Worm (Caenorhabditis elegans) whole organism, late embryonic: ENCODE data around the gene algn-9.
A peak's percentile ranks its signal among the peaks of the same experiment; 100 is the strongest.

ENCODE experiments used
- C08G9.2 ChIP-seq: sonication (generic microtip); optimal IDR thresholded peaks from 2 replicates; lab custom pipeline; 2016; ENCODE audit warnings: mild to moderate bottlenecking, missing genetic modification characterization, moderate library complexity, missing compliant biosample characterization
- F13H6.1 ChIP-seq: sonication (generic microtip); optimal IDR thresholded peaks from 2 replicates; lab custom pipeline; 2016; ENCODE audit warnings: missing genetic modification characterization, missing compliant biosample characterization
- K02D7.2 ChIP-seq: sonication (generic microtip); optimal IDR thresholded peaks from 2 replicates; lab custom pipeline; 2017; ENCODE audit warnings: mild to moderate bottlenecking, missing genetic modification characterization, missing compliant biosample characterization
- T23F11.4 ChIP-seq: fragments of 200-800 bp; sonication (Bioruptor generic); optimal IDR thresholded peaks from 2 replicates; lab custom pipeline; 2018; ENCODE audit warnings: mild to moderate bottlenecking, missing genetic modification characterization, missing compliant biosample characterization
- Y22D7AL.16 ChIP-seq: sonication (generic microtip); optimal IDR thresholded peaks from 2 replicates; lab custom pipeline; 2016; ENCODE audit warnings: missing genetic modification characterization, missing compliant biosample characterization
- ahr-1 ChIP-seq: sonication (generic microtip); optimal IDR thresholded peaks from 2 replicates; lab custom pipeline; 2016; ENCODE audit warnings: missing genetic modification characterization, missing compliant biosample characterization
- ceh-14 ChIP-seq: sonication (generic microtip); optimal IDR thresholded peaks from 2 replicates; lab custom pipeline; 2016; ENCODE audit warnings: missing genotype, missing genetic modification characterization, missing compliant biosample characterization
- ceh-18 ChIP-seq: sonication (generic microtip); optimal IDR thresholded peaks from 2 replicates; lab custom pipeline; 2016; ENCODE audit warnings: missing genetic modification characterization, missing compliant biosample characterization
- ceh-2 ChIP-seq: sonication (generic microtip); optimal IDR thresholded peaks from 2 replicates; lab custom pipeline; 2016; ENCODE audit warnings: missing genotype, missing genetic modification characterization, missing compliant biosample characterization
- ceh-22 ChIP-seq: sonication (generic microtip); optimal IDR thresholded peaks from 2 replicates; lab custom pipeline; 2017; ENCODE audit warnings: missing biosample characterization, missing genetic modification characterization
- ceh-24 ChIP-seq: sonication (generic microtip); optimal IDR thresholded peaks from 2 replicates; lab custom pipeline; 2016; ENCODE audit warnings: mild to moderate bottlenecking, missing genetic modification characterization, missing compliant biosample characterization
- ceh-30 ChIP-seq: fragments of 150-350 bp; optimal IDR thresholded peaks from 2 replicates; lab custom pipeline; 2014; ENCODE audit warnings: missing biosample characterization, missing genetic modification characterization
- ceh-31 ChIP-seq: sonication (generic microtip); optimal IDR thresholded peaks from 2 replicates; lab custom pipeline; 2016; ENCODE audit warnings: missing genetic modification characterization, missing compliant biosample characterization
- ceh-34 ChIP-seq: sonication (generic microtip); optimal IDR thresholded peaks from 2 replicates; lab custom pipeline; 2016; ENCODE audit warnings: mild to moderate bottlenecking, missing genetic modification characterization, missing compliant biosample characterization
- ceh-48 ChIP-seq: sonication (generic microtip); optimal IDR thresholded peaks from 2 replicates; lab custom pipeline; 2016; ENCODE audit warnings: missing genetic modification characterization, inconsistent platforms, missing compliant biosample characterization
- ceh-6 ChIP-seq: fragments of 200-800 bp; sonication (Bioruptor generic); optimal IDR thresholded peaks from 2 replicates; lab custom pipeline; 2018; ENCODE audit warnings: mild to moderate bottlenecking, missing genetic modification characterization, missing compliant biosample characterization
- che-1 ChIP-seq: sonication (generic microtip); optimal IDR thresholded peaks from 2 replicates; lab custom pipeline; 2016; ENCODE audit warnings: mild to moderate bottlenecking, missing genetic modification characterization, missing compliant biosample characterization
- elt-2 ChIP-seq: sonication (generic microtip); optimal IDR thresholded peaks from 2 replicates; lab custom pipeline; 2016; ENCODE audit warnings: missing genetic modification reagents, missing genetic modification characterization, missing compliant biosample characterization
- elt-4 ChIP-seq: sonication (generic microtip); optimal IDR thresholded peaks from 2 replicates; lab custom pipeline; 2016; ENCODE audit warnings: missing genetic modification characterization, missing compliant biosample characterization
- eyg-1 ChIP-seq: sonication (generic microtip); optimal IDR thresholded peaks from 2 replicates; lab custom pipeline; 2016; ENCODE audit warnings: missing genotype, missing genetic modification characterization, missing compliant biosample characterization
- fkh-10 ChIP-seq: fragments of 150-350 bp; optimal IDR thresholded peaks from 2 replicates; lab custom pipeline; 2014; ENCODE audit warnings: missing biosample characterization, missing genetic modification reagents, missing genetic modification characterization
- gmeb-2 ChIP-seq: sonication (generic microtip); optimal IDR thresholded peaks from 2 replicates; lab custom pipeline; 2016; ENCODE audit warnings: missing genetic modification characterization, inconsistent platforms, missing compliant biosample characterization
- hlh-13 ChIP-seq: fragments of 200-800 bp; sonication (Bioruptor generic); optimal IDR thresholded peaks from 2 replicates; lab custom pipeline; 2018; ENCODE audit warnings: mild to moderate bottlenecking, missing genetic modification characterization, missing compliant biosample characterization
- hlh-30 ChIP-seq: sonication (generic microtip); optimal IDR thresholded peaks from 2 replicates; lab custom pipeline; 2017; ENCODE audit warnings: antibody characterized with exemption, missing genetic modification characterization, missing compliant biosample characterization; ENCODE audit not compliant: insufficient read depth
- hlh-6 ChIP-seq: sonication (generic microtip); optimal IDR thresholded peaks from 2 replicates; lab custom pipeline; 2016; ENCODE audit warnings: missing genotype, missing genetic modification characterization, missing compliant biosample characterization
- hlh-8 ChIP-seq: sonication (generic microtip); optimal IDR thresholded peaks from 2 replicates; lab custom pipeline; 2016; ENCODE audit warnings: missing genotype, missing genetic modification characterization, missing compliant biosample characterization
- lin-11 ChIP-seq: fragments of 200-800 bp; sonication (Bioruptor generic); optimal IDR thresholded peaks from 2 replicates; lab custom pipeline; 2018; ENCODE audit warnings: mild to moderate bottlenecking, missing genetic modification characterization, missing compliant biosample characterization
- mec-3 ChIP-seq: sonication (generic microtip); optimal IDR thresholded peaks from 2 replicates; lab custom pipeline; 2016; ENCODE audit warnings: borderline replicate concordance, missing genetic modification characterization, missing compliant biosample characterization
- nfya-1 ChIP-seq: sonication (generic microtip); optimal IDR thresholded peaks from 2 replicates; lab custom pipeline; 2017; ENCODE audit warnings: missing genetic modification characterization, mild to moderate bottlenecking, missing compliant biosample characterization, antibody characterized with exemption, moderate library complexity
- nhr-11 ChIP-seq: fragments of 150-350 bp; optimal IDR thresholded peaks from 2 replicates; lab custom pipeline; 2014; ENCODE audit warnings: missing biosample characterization, missing genetic modification characterization
- nhr-232 ChIP-seq: sonication (generic microtip); optimal IDR thresholded peaks from 2 replicates; lab custom pipeline; 2016; ENCODE audit warnings: missing genetic modification characterization, missing compliant biosample characterization
- npax-4 ChIP-seq: sonication (generic microtip); optimal IDR thresholded peaks from 2 replicates; lab custom pipeline; 2016; ENCODE audit warnings: missing genetic modification characterization, missing compliant biosample characterization
- pag-3 ChIP-seq: sonication (generic microtip); optimal IDR thresholded peaks from 2 replicates; lab custom pipeline; 2016; ENCODE audit warnings: missing compliant biosample characterization, missing genetic modification characterization, borderline replicate concordance
- pat-9 ChIP-seq: fragments of 200-800 bp; sonication (Bioruptor generic); optimal IDR thresholded peaks from 2 replicates; lab custom pipeline; 2018; ENCODE audit warnings: mild to moderate bottlenecking, missing genetic modification characterization, moderate library complexity, missing compliant biosample characterization
- pax-1 ChIP-seq: fragments of 150-350 bp; optimal IDR thresholded peaks from 2 replicates; lab custom pipeline; 2014; ENCODE audit warnings: missing biosample characterization, missing genetic modification characterization
- pha-2 ChIP-seq: sonication (generic microtip); optimal IDR thresholded peaks from 2 replicates; lab custom pipeline; 2017; ENCODE audit warnings: mild to moderate bottlenecking, missing genetic modification characterization, missing compliant biosample characterization
- pros-1 ChIP-seq: fragments of 150-350 bp; optimal IDR thresholded peaks from 2 replicates; lab custom pipeline; 2014; ENCODE audit warnings: missing biosample characterization, missing genetic modification reagents, missing genetic modification characterization
- ref-2 ChIP-seq: sonication (generic microtip); optimal IDR thresholded peaks from 2 replicates; lab custom pipeline; 2016; ENCODE audit warnings: missing genetic modification characterization, missing compliant biosample characterization
- rnt-1 ChIP-seq: sonication (generic microtip); optimal IDR thresholded peaks from 2 replicates; lab custom pipeline; 2016; ENCODE audit warnings: missing genetic modification characterization, missing compliant biosample characterization
- sdc-2 ChIP-seq: sonication (generic microtip); optimal IDR thresholded peaks from 2 replicates; lab custom pipeline; 2016; ENCODE audit warnings: missing genotype, missing genetic modification characterization, missing compliant biosample characterization
- sox-2 ChIP-seq: fragments of 200-800 bp; sonication (Bioruptor generic); IDR thresholded peaks from 2 replicates; pipeline ENCODE4 v1.3.6; 2022; ENCODE audit warnings: missing genetic modification reagents, missing genetic modification characterization, missing compliant biosample characterization
- sox-4 ChIP-seq: sonication (generic microtip); optimal IDR thresholded peaks from 2 replicates; lab custom pipeline; 2017; ENCODE audit warnings: mild to moderate bottlenecking, missing genetic modification characterization, inconsistent platforms, missing compliant biosample characterization
- syd-9 ChIP-seq: sonication (generic microtip); optimal IDR thresholded peaks from 2 replicates; lab custom pipeline; 2016; ENCODE audit warnings: mild to moderate bottlenecking, missing genetic modification characterization, moderate library complexity, missing compliant biosample characterization
- tbx-2 ChIP-seq: sonication (generic microtip); optimal IDR thresholded peaks from 2 replicates; lab custom pipeline; 2016; ENCODE audit warnings: missing genetic modification characterization, missing compliant biosample characterization
- tbx-7 ChIP-seq: sonication (generic microtip); optimal IDR thresholded peaks from 2 replicates; lab custom pipeline; 2016; ENCODE audit warnings: missing genotype, missing genetic modification characterization, missing compliant biosample characterization
- ttx-3 ChIP-seq: sonication (generic microtip); optimal IDR thresholded peaks from 2 replicates; lab custom pipeline; 2016; ENCODE audit warnings: missing genetic modification reagents, missing genetic modification characterization, missing compliant biosample characterization
- unc-3 ChIP-seq, 2 experiments: fragments of 200-800 bp in 1 of 2; sonication (Bioruptor generic) in 1 of 2; sonication (generic microtip) in 1 of 2; conservative IDR thresholded peaks in 1 of 2; optimal IDR thresholded peaks in 1 of 2; 2 replicates each; pipeline versions ENCODE4 v1.3.6 to Lab custom; 2016 to 2022; ENCODE audit warnings: missing compliant biosample characterization in 2 of 2, missing genetic modification characterization in 2 of 2, missing genetic modification reagents in 1 of 2
- unc-42 ChIP-seq: sonication (generic microtip); optimal IDR thresholded peaks from 2 replicates; lab custom pipeline; 2016; ENCODE audit warnings: missing genotype, missing genetic modification characterization, missing compliant biosample characterization
- zip-5 ChIP-seq: sonication (generic microtip); optimal IDR thresholded peaks from 2 replicates; lab custom pipeline; 2016; ENCODE audit warnings: missing genetic modification characterization, missing compliant biosample characterization
- ztf-16 ChIP-seq: sonication (generic microtip); optimal IDR thresholded peaks from 2 replicates; lab custom pipeline; 2017; ENCODE audit warnings: missing genetic modification characterization, missing compliant biosample characterization

The algn-9 gene

ce11 chrII:10563368-10563767 is 20.8 kb upstream of the algn-9 start, which contains the start of gene cdc-48.1 (continued):
- TF ChIP-seq zip-5 (tag; lab: Kevin White, UChicago): peak; percentile 30
- peak; percentile 100 for TF ChIP-seq unc-42 (tag; lab: Kevin White, UChicago)
- TF ChIP-seq ceh-6 (GFP tag; lab: Kevin White, UChicago): peak; percentile 68
- no peak for TF ChIP-seq ceh-22 (tag; lab: Kevin White, UChicago)
- TF ChIP-seq ceh-31 (tag; lab: Kevin White, UChicago): peak; percentile 98
- peak; percentile 93 for TF ChIP-seq pag-3 (tag; lab: Kevin White, UChicago)
- peak; percentile 98 for TF ChIP-seq rnt-1 (tag; lab: Kevin White, UChicago)
- peak; percentile 85 for TF ChIP-seq T23F11.4
- peak; percentile 85 for TF ChIP-seq F13H6.1 (tag; lab: Kevin White, UChicago)
- peak; percentile 51 for TF ChIP-seq che-1 (tag; lab: Kevin White, UChicago)
- TF ChIP-seq fkh-10 (GFP tag; lab: Kevin White, UChicago): peak; percentile 92
- no peak for TF ChIP-seq nhr-232 (tag; lab: Kevin White, UChicago)
- peak; percentile 84 for TF ChIP-seq C08G9.2 (tag; lab: Kevin White, UChicago)
- peak; percentile 35 for TF ChIP-seq hlh-6
- peak; percentile 61 for TF ChIP-seq ahr-1 (tag; lab: Kevin White, UChicago)
- peak; percentile 24 for TF ChIP-seq hlh-13 (GFP tag; lab: Kevin White, UChicago)
- TF ChIP-seq pax-1 (tag; lab: Kevin White, UChicago): peak; percentile 96
- TF ChIP-seq tbx-7 (tag; lab: Kevin White, UChicago): peak; percentile 68
- TF ChIP-seq lin-11 (tag; lab: Kevin White, UChicago): peak; percentile 70
- TF ChIP-seq npax-4 (tag; lab: Kevin White, UChicago): peak; percentile 20
- TF ChIP-seq sox-2 (GFP tag; lab: Robert Waterston, UW): peak; percentile 86
- peak; percentile 99 for TF ChIP-seq ceh-34 (tag; lab: Kevin White, UChicago)
- peak; percentile 77 for TF ChIP-seq Y22D7AL.16
- TF ChIP-seq eyg-1 (tag; lab: Kevin White, UChicago): no peak
- TF ChIP-seq ceh-2 (tag; lab: Kevin White, UChicago): peak; percentile 74
- peak; percentile 82 for TF ChIP-seq pha-2 (tag; lab: Kevin White, UChicago)
- peak; percentile 91 for TF ChIP-seq pros-1 (tag; lab: Kevin White, UChicago)
- TF ChIP-seq nfya-1 (tag; lab: Kevin White, UChicago): peak; percentile 99
- TF ChIP-seq sox-4: peak; percentile 68
- peak; percentile 98 for TF ChIP-seq ceh-14 (tag; lab: Kevin White, UChicago)
- peak; percentile 96 for TF ChIP-seq elt-2 (tag; lab: Kevin White, UChicago)
- peak; percentile 77 for TF ChIP-seq gmeb-2 (tag; lab: Kevin White, UChicago)
- peak; percentile 87 for TF ChIP-seq hlh-8 (tag; lab: Kevin White, UChicago)
- peak; percentile 79 for TF ChIP-seq K02D7.2 (tag; lab: Kevin White, UChicago)
- TF ChIP-seq ztf-16: peak; percentile 91
- peak; percentile 95 for TF ChIP-seq ceh-30
- TF ChIP-seq ttx-3: peak; percentile 68
- TF ChIP-seq hlh-30 (tag; lab: Kevin White, UChicago): peak; percentile 89
- peak; percentile 81 for TF ChIP-seq ceh-48 (tag; lab: Kevin White, UChicago)
- peak; percentile 57 for TF ChIP-seq ceh-24 (tag; lab: Kevin White, UChicago)
- TF ChIP-seq nhr-11 (tag; lab: Kevin White, UChicago): peak; percentile 100
- peak; percentile 100 for TF ChIP-seq ceh-18 (tag; lab: Kevin White, UChicago)
- peak; percentile 99 for TF ChIP-seq ref-2
- TF ChIP-seq elt-4: no peak
- TF ChIP-seq unc-3 (GFP tag; conservative IDR thresholded peaks at IDR 0.05; lab: Robert Waterston, UW): peak; percentile 76
- peak; percentile 92 for TF ChIP-seq unc-3 (tag; optimal IDR thresholded peaks at IDR 0.05; lab: Kevin White, UChicago)
- TF ChIP-seq sdc-2 (tag; lab: Kevin White, UChicago): peak; percentile 79
- no peak for TF ChIP-seq mec-3 (tag; lab: Kevin White, UChicago)
- TF ChIP-seq pat-9 (tag; lab: Kevin White, UChicago): peak; percentile 92
- peak; percentile 94 for TF ChIP-seq syd-9
- peak; percentile 99 for TF ChIP-seq tbx-2 (tag; lab: Kevin White, UChicago)
- TF ChIP-seq, all 69 proteins: peak for 60
